Worm (Caenorhabditis elegans) whole organism, L3 larva: ENCODE measurements around the gene C09E9.1.

Source experiments
- R02D3.7 ChIP-seq: fragments of 150-350 bp; optimal IDR thresholded peaks from 2 replicates; lab custom pipeline; 2014; ENCODE audit warnings: missing biosample characterization, missing genetic modification characterization
- ZK546.5 ChIP-seq: sonication (generic microtip); optimal IDR thresholded peaks from 2 replicates; lab custom pipeline; 2017; ENCODE audit warnings: missing biosample characterization, missing genetic modification characterization
- ceh-16 ChIP-seq: sonication (generic microtip); optimal IDR thresholded peaks from 2 replicates; lab custom pipeline; 2017; ENCODE audit warnings: missing biosample characterization, missing genetic modification characterization
- ceh-28 ChIP-seq: fragments of 150-350 bp; optimal IDR thresholded peaks from 2 replicates; lab custom pipeline; 2014; ENCODE audit warnings: missing biosample characterization, missing genetic modification reagents, missing genetic modification characterization
- ceh-9 ChIP-seq: sonication (generic microtip); optimal IDR thresholded peaks from 2 replicates; lab custom pipeline; 2018; ENCODE audit warnings: missing biosample characterization, missing genetic modification characterization
- daf-12 ChIP-seq: fragments of 150-350 bp; optimal IDR thresholded peaks from 2 replicates; lab custom pipeline; 2014; ENCODE audit warnings: missing biosample characterization, missing genetic modification reagents, missing genetic modification characterization
- egl-27 ChIP-seq: sonication (generic microtip); optimal IDR thresholded peaks from 4 replicates; lab custom pipeline; 2017; ENCODE audit warnings: missing biosample characterization, missing genetic modification reagents, missing genetic modification characterization
- egl-5 ChIP-seq: fragments of 150-350 bp; optimal IDR thresholded peaks from 2 replicates; lab custom pipeline; 2017; ENCODE audit warnings: missing biosample characterization, missing genetic modification reagents, missing genetic modification characterization, inconsistent platforms
- elt-2 ChIP-seq: sonication (generic microtip); optimal IDR thresholded peaks from 2 replicates; lab custom pipeline; 2016; ENCODE audit warnings: missing genetic modification reagents, mild to moderate bottlenecking, missing genetic modification characterization, missing compliant biosample characterization
- elt-3 ChIP-seq, 3 experiments: fragments of 150-350 bp in 1 of 3; sonication (generic microtip) in 2 of 3; optimal IDR thresholded peaks; 2 replicates in 2 of 3; 4 replicates in 1 of 3; lab custom pipeline; 2014 to 2017; ENCODE audit warnings: missing biosample characterization in 3 of 3, missing genetic modification characterization in 3 of 3
- eor-1 ChIP-seq, 2 experiments: fragments of 150-350 bp; optimal IDR thresholded peaks; 2 replicates each; lab custom pipeline; 2014 to 2018; ENCODE audit warnings: missing biosample characterization in 2 of 2, missing genetic modification characterization in 2 of 2
- fkh-2 ChIP-seq: fragments of 150-350 bp; optimal IDR thresholded peaks from 2 replicates; lab custom pipeline; 2014; ENCODE audit warnings: missing biosample characterization, missing genetic modification reagents, missing genetic modification characterization
- hmg-11 ChIP-seq: sonication (generic microtip); optimal IDR thresholded peaks from 2 replicates; lab custom pipeline; 2016; ENCODE audit warnings: missing genetic modification characterization, missing compliant biosample characterization
- lin-15B ChIP-seq: fragments of 150-350 bp; optimal IDR thresholded peaks from 2 replicates; lab custom pipeline; 2014; ENCODE audit warnings: missing biosample characterization, missing genetic modification characterization
- lin-39 ChIP-seq: fragments of 150-350 bp; optimal IDR thresholded peaks from 2 replicates; lab custom pipeline; 2018; ENCODE audit warnings: missing biosample characterization, missing genetic modification reagents, missing genetic modification characterization
- lsy-12 ChIP-seq: sonication (generic microtip); optimal IDR thresholded peaks from 2 replicates; lab custom pipeline; 2016; ENCODE audit warnings: mild to moderate bottlenecking, missing genetic modification characterization, missing compliant biosample characterization
- mdl-1 ChIP-seq: fragments of 150-350 bp; optimal IDR thresholded peaks from 2 replicates; lab custom pipeline; 2014; ENCODE audit warnings: missing biosample characterization, missing genetic modification characterization
- nfya-1 ChIP-seq: sonication (generic microtip); optimal IDR thresholded peaks from 2 replicates; lab custom pipeline; 2017; ENCODE audit warnings: missing genetic modification characterization, mild to moderate bottlenecking, missing compliant biosample characterization, antibody characterized with exemption, moderate library complexity; ENCODE audit not compliant: insufficient read depth
- nhr-11 ChIP-seq: fragments of 150-350 bp; optimal IDR thresholded peaks from 2 replicates; lab custom pipeline; 2014; ENCODE audit warnings: missing biosample characterization, missing genetic modification characterization
- nhr-12 ChIP-seq: fragments of 150-350 bp; optimal IDR thresholded peaks from 2 replicates; lab custom pipeline; 2014; ENCODE audit warnings: missing biosample characterization, missing genetic modification characterization
- nhr-237 ChIP-seq: fragments of 150-350 bp; optimal IDR thresholded peaks from 2 replicates; lab custom pipeline; 2014; ENCODE audit warnings: missing biosample characterization, missing genetic modification characterization
- nhr-25 ChIP-seq: sonication (generic microtip); optimal IDR thresholded peaks from 2 replicates; lab custom pipeline; 2017; ENCODE audit warnings: missing biosample characterization, missing genetic modification characterization
- nhr-43 ChIP-seq: sonication (generic microtip); optimal IDR thresholded peaks from 2 replicates; lab custom pipeline; 2016; ENCODE audit warnings: mild to moderate bottlenecking, missing genetic modification characterization, missing compliant biosample characterization; ENCODE audit not compliant: poor library complexity, severe bottlenecking
- nhr-67 ChIP-seq: fragments of 150-350 bp; optimal IDR thresholded peaks from 2 replicates; lab custom pipeline; 2014; ENCODE audit warnings: missing biosample characterization, missing genetic modification characterization
- pha-4 ChIP-seq: fragments of 150-350 bp; optimal IDR thresholded peaks from 2 replicates; lab custom pipeline; 2014; ENCODE audit warnings: missing biosample characterization, missing genetic modification reagents, missing genetic modification characterization
- pqm-1 ChIP-seq: fragments of 150-350 bp; optimal IDR thresholded peaks from 2 replicates; lab custom pipeline; 2017; ENCODE audit warnings: missing biosample characterization, missing genetic modification characterization, inconsistent platforms
- sea-2 ChIP-seq: fragments of 150-350 bp; sonication (generic microtip); optimal IDR thresholded peaks from 4 replicates; lab custom pipeline; 2014; ENCODE audit warnings: missing biosample characterization, missing genetic modification reagents, missing genetic modification characterization
- skn-1 ChIP-seq: fragments of 150-350 bp; optimal IDR thresholded peaks from 2 replicates; lab custom pipeline; 2014; ENCODE audit warnings: missing biosample characterization, missing genetic modification characterization
- snpc-4 ChIP-seq: fragments of 150-350 bp; optimal IDR thresholded peaks from 2 replicates; lab custom pipeline; 2014; ENCODE audit warnings: missing biosample characterization, missing genetic modification characterization
- tbx-2 ChIP-seq: sonication (generic microtip); optimal IDR thresholded peaks from 2 replicates; lab custom pipeline; 2016; ENCODE audit warnings: mild to moderate bottlenecking, missing genetic modification characterization, missing compliant biosample characterization
- unc-39 ChIP-seq: sonication (generic microtip); optimal IDR thresholded peaks from 4 replicates; lab custom pipeline; 2017; ENCODE audit warnings: missing biosample characterization, missing genetic modification characterization
- ztf-4 ChIP-seq: fragments of 150-350 bp; optimal IDR thresholded peaks from 2 replicates; lab custom pipeline; 2014; ENCODE audit warnings: missing biosample characterization, missing genetic modification characterization

Gene C09E9.1

ce11 chrIV:1251242-1251911 is 23.3 kb upstream of the C09E9.1 start, which contains the start of the genes clec-166 and F38A1.6:
Gene clec-166 (minus strand): TSS chrIV:1251342.
Gene F38A1.6 (plus strand): TSS chrIV:1251861.
- TF ChIP-seq ceh-16 (no peak), elt-2 (peak; percentile 9)
- TF ChIP-seq, all 47 proteins: peak for 1

DNA sequence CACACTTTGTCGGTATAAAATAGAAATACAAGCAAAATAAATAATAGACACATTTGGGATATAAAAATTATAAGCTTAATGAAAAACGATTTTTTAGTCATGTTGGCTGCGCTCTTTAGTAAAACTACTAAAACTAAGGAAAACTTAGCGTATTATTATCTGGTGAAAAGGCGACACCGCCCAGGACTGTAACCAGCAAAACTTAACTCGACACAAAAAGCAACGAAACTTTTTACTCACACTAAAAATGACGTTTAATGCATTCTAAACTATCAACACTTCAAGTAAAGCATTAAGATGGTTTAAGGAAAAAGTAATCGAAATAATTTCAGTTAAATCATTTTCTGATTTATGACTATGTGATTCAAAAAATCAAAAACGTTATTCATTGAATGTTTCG is 19.0 kb upstream of the C09E9.1 start, which contains the start of gene clec-167:
Gene clec-167 (minus strand): TSS at position 101 of the 400 bp plus-strand sequence.
- TF ChIP-seq elt-2 (no peak), nhr-25 (no peak), ceh-28 (tag; lab: Kevin White, UChicago) (no peak), nfya-1 (tag; lab: Kevin White, UChicago) (no peak), egl-27 (no peak), ZK546.5 (tag; lab: Kevin White, UChicago) (no peak), pha-4 (no peak), nhr-12 (tag; lab: Kevin White, UChicago) (no peak), nhr-43 (no peak), ceh-16 (no peak), ztf-4 (tag; lab: Kevin White, UChicago) (no peak), tbx-2 (no peak), eor-1 (tag; optimal IDR thresholded peaks at IDR 0.05; lab: Kevin White, UChicago) (no peak), lin-39 (tag; lab: Kevin White, UChicago) (no peak), snpc-4 (no peak)

DNA sequence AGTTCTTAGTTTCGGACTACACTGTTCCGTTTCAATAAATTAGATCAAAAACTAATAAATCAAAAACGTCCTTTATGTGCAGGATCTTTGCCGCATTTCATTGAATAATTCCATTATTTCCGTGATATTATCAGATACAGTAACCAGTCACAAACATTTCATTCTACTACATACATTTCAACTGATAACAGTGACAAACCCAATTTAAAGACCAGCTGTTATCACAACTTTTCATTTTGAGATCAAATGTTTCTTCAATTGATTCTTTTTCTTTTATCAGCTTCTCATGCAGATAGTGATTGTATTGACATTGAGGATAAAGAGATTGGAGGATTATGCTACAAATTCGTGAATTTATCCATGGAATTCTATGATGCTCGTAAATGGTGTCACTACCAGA is 17.9 kb upstream of the C09E9.1 start, which contains the start of gene clec-168:
Gene clec-168 (plus strand): TSS at position 247 of the 400 bp plus-strand sequence.
- TF ChIP-seq ZK546.5 (tag; lab: Kevin White, UChicago), result no peak
- TF ChIP-seq unc-39, result no peak
- peak; percentile 78 for TF ChIP-seq pqm-1 (tag; lab: Kevin White, UChicago)
- TF ChIP-seq eor-1 (tag; optimal IDR thresholded peaks at IDR 0.05; lab: Kevin White, UChicago), result no peak
- peak; percentile 69 for TF ChIP-seq elt-2
- no peak for TF ChIP-seq daf-12 (tag; lab: Kevin White, UChicago)

- TF ChIP-seq lin-39 (tag; lab: Kevin White, UChicago) (no peak), elt-2 (peak; percentile 38)
These were observed 14.2 kb upstream of the C09E9.1 start for ce11 chrIV:1260474-1260873.

DNA sequence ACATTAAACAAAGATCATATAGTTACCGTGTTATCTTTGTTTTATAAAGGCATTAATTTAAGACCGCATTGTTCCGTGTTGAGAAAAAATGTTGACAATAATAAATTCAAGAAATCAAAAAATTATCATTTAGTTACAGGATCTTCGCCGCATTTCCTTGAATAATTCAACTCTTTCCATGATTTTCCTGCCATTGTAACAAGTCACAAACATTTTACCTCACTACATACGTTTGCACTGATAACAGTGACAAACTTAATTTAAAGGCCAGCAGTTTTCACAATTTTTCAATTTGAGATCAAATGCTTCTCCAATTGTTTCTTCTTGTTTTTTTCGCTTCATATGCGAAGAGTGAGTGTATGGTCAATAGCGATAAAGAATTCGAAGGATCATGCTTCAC is 13.6 kb upstream of the C09E9.1 start, which contains the start of gene clec-169:
Gene clec-169 (plus strand): TSS at position 301 of the 400 bp plus-strand sequence.
- TF ChIP-seq ztf-4 (tag; lab: Kevin White, UChicago), result no peak
- peak; percentile 12 for TF ChIP-seq pqm-1 (tag; lab: Kevin White, UChicago)
- no peak for TF ChIP-seq egl-5 (tag; lab: Kevin White, UChicago)
- TF ChIP-seq sea-2, result no peak
- TF ChIP-seq tbx-2, result no peak
- TF ChIP-seq nhr-67 (tag; lab: Kevin White, UChicago), result no peak
- no peak for TF ChIP-seq elt-3 (tag; optimal IDR thresholded peaks at IDR 0.05; lab: Kevin White, UChicago)
- TF ChIP-seq, all 47 proteins: peak for 1

DNA sequence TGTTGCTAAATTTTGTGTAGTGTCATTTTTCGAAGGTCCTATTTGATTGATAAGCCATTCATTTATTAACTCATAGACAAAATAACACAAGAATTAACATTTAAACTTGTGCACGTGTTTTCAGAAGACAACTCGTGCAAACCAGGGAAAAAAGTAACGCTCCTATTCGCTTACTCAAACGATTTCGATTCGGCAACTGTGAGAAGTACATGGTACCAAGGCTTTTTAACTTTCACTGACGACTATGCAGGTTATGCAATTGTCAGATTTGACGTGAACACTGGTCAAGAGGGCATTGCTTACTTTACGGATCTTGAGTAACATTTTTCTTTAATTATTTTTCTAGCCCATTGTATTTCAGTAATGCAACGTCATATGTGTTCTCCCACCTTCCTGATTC is 12.7 kb upstream of the C09E9.1 start:
- TF ChIP-seq nhr-25 (no peak), ceh-28 (tag; lab: Kevin White, UChicago) (no peak), hmg-11 (tag; lab: Kevin White, UChicago) (no peak), fkh-2 (tag; lab: Kevin White, UChicago) (no peak), lsy-12 (tag; lab: Kevin White, UChicago) (no peak), pha-4 (no peak), mdl-1 (tag; lab: Kevin White, UChicago) (no peak), R02D3.7 (tag; lab: Kevin White, UChicago) (no peak), lin-15B (no peak), ztf-4 (tag; lab: Kevin White, UChicago) (no peak), nhr-237 (tag; lab: Kevin White, UChicago) (no peak), skn-1 (no peak), tbx-2 (no peak), nhr-11 (tag; lab: Kevin White, UChicago) (no peak), ceh-16 (no peak), nhr-43 (no peak), elt-3 (tag; optimal IDR thresholded peaks at IDR 0.05; lab: Kevin White, UChicago) (no peak), ceh-9 (tag; lab: Kevin White, UChicago) (no peak)
- TF ChIP-seq, all 47 proteins: peak for 0
